Worm (Caenorhabditis elegans): ENCODE measurements around the gene T28C6.11.

DNA sequence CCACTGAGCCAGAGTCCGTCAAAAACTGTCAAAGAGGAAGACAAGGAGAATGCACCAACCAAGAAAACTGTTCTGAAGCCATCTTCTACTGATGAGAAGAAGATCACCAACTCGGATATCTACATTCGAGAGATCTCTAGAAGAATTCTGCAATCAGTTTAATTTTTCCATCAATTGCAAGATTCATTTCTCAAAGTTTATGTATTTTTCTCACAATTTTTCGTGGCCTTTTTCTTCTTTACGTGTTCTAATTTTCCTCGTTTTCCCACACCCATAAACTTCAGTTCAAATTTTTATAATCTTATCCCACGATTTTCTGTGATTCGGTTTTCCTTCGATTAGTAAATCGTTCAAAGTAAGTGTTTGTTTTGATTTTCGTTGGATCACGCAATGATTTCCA lies 33.8 kb upstream of the T28C6.11 start, which contains the start of gene hdl-2:
- TF ChIP-seq elt-2 (tag; optimal IDR thresholded peaks at IDR 0.05) (no peak), zip-5 (tag; optimal IDR thresholded peaks at IDR 0.05) (no peak), unc-86 (tag; optimal IDR thresholded peaks at IDR 0.05) (no peak), ama-1 (optimal IDR thresholded peaks at IDR 0.05) (no peak), ceh-2 (tag; optimal IDR thresholded peaks at IDR 0.05) (no peak), lim-6 (tag; optimal IDR thresholded peaks at IDR 0.05) (no peak), ceh-45 (GFP tag; IDR thresholded peaks at IDR 0.05) (no peak), nhr-11 (tag; optimal IDR thresholded peaks at IDR 0.05) (no peak), dve-1 (tag; optimal IDR thresholded peaks at IDR 0.05) (no peak), ceh-6 (GFP tag; optimal IDR thresholded peaks at IDR 0.05) (no peak), sox-4 (tag; optimal IDR thresholded peaks at IDR 0.05) (no peak), unc-55 (GFP tag; optimal IDR thresholded peaks at IDR 0.05) (no peak)

Data from whole organism, late embryonic.